Fruit fly (Drosophila melanogaster): ENCODE data around the gene CG7488.

Gene CG7488

dm6 chr3R:13017623-13018036, 22.2 kb downstream of the CG7488 start:
- TF ChIP-seq fru (GFP tag; optimal IDR thresholded peaks at IDR 0.05), result no peak
- peak; percentile 59 for TF ChIP-seq rgr (GFP tag; optimal IDR thresholded peaks at IDR 0.05)
- peak; percentile 50 for TF ChIP-seq h (GFP tag; optimal IDR thresholded peaks at IDR 0.05)
- TF ChIP-seq CG32264 (GFP tag; optimal IDR thresholded peaks at IDR 0.05), result no peak
- TF ChIP-seq Hr83 (GFP tag; optimal IDR thresholded peaks at IDR 0.05; ENCODE audit: poor library complexity, severe bottlenecking), result no peak
- no peak for TF ChIP-seq Rel (GFP tag; optimal IDR thresholded peaks at IDR 0.05)
- peak; percentile 93 for TF ChIP-seq Rel (tag; optimal IDR thresholded peaks at IDR 0.05)

- no peak for TF ChIP-seq Rel (GFP tag; optimal IDR thresholded peaks at IDR 0.05)
- TF ChIP-seq Rel (tag; optimal IDR thresholded peaks at IDR 0.05), result peak; percentile 73
- TF ChIP-seq brk (GFP tag; optimal IDR thresholded peaks at IDR 0.05), result no peak
- peak; percentile 73 for TF ChIP-seq h (GFP tag; optimal IDR thresholded peaks at IDR 0.05)
- no peak for TF ChIP-seq tai (GFP tag; optimal IDR thresholded peaks at IDR 0.05)
- no peak for TF ChIP-seq psq (GFP tag; optimal IDR thresholded peaks at IDR 0.05)
- no peak for TF ChIP-seq dmrt93B (GFP tag; optimal IDR thresholded peaks at IDR 0.05)
- no peak for TF ChIP-seq ey (GFP tag; optimal IDR thresholded peaks at IDR 0.05)
- no peak for TF ChIP-seq Hr83 (GFP tag; optimal IDR thresholded peaks at IDR 0.05; ENCODE audit: poor library complexity, severe bottlenecking)
- TF ChIP-seq CG32264 (GFP tag; optimal IDR thresholded peaks at IDR 0.05), result no peak
Observed at dm6 chr3R:13018284-13018900, 23.0 kb downstream of the CG7488 start.

- TF ChIP-seq br (GFP tag; optimal IDR thresholded peaks at IDR 0.05), result no peak
Observed at dm6 chr3R:13018995-13019394, 23.6 kb downstream of the CG7488 start.

- TF ChIP-seq sv (GFP tag; optimal IDR thresholded peaks at IDR 0.05) (peak; percentile 40), OdsH (GFP tag; optimal IDR thresholded peaks at IDR 0.05) (peak; percentile 24), HLH106 (tag; optimal IDR thresholded peaks at IDR 0.05) (no peak), dsf (GFP tag; optimal IDR thresholded peaks at IDR 0.05; ENCODE audit: borderline replicate concordance) (peak; percentile 42), Rel (GFP tag; optimal IDR thresholded peaks at IDR 0.05) (no peak), Rel (tag; optimal IDR thresholded peaks at IDR 0.05) (peak; percentile 32), Hnf4 (GFP tag; optimal IDR thresholded peaks at IDR 0.05) (peak; percentile 68), jim (GFP tag; optimal IDR thresholded peaks at IDR 0.05) (no peak), Sp1 (GFP tag; optimal IDR thresholded peaks at IDR 0.05) (no peak), CG32264 (GFP tag; optimal IDR thresholded peaks at IDR 0.05) (peak; percentile 2), sage (GFP tag; optimal IDR thresholded peaks at IDR 0.05) (peak; percentile 20), Jra (GFP tag; optimal IDR thresholded peaks at IDR 0.05) (peak; percentile 74), usp (GFP tag; optimal IDR thresholded peaks at IDR 0.05) (no peak), woc (GFP tag; optimal IDR thresholded peaks at IDR 0.05) (peak; percentile 37), Myc (optimal IDR thresholded peaks at IDR 0.05) (peak; percentile 31), Hr78 (GFP tag; optimal IDR thresholded peaks at IDR 0.05) (no peak), psq (GFP tag; optimal IDR thresholded peaks at IDR 0.05) (peak; percentile 40)
Observed at dm6 chr3R:13030257-13031173, 35.1 kb downstream of the CG7488 start, which contains the start of the genes CG46281 and CG46280. CG46281 (minus strand) TSS chr3R:13030307. CG46280 (minus strand) TSS chr3R:13030659.

- TF ChIP-seq Rel (GFP tag; optimal IDR thresholded peaks at IDR 0.05) (no peak), Rel (tag; optimal IDR thresholded peaks at IDR 0.05) (peak; percentile 11), dsf (GFP tag; optimal IDR thresholded peaks at IDR 0.05; ENCODE audit: borderline replicate concordance) (no peak)
Observed at dm6 chr3R:13032323-13032722, 36.9 kb downstream of the CG7488 start, which contains the start of gene ry. ry (plus strand) TSS chr3R:13032528.

- TF ChIP-seq dl (GFP tag; optimal IDR thresholded peaks at IDR 0.05; ENCODE audit: insufficient read depth in 1 of 2, partially characterized antibody in 2 of 2) (no peak), Hr83 (GFP tag; optimal IDR thresholded peaks at IDR 0.05; ENCODE audit: poor library complexity, severe bottlenecking) (peak; percentile 39), CG32264 (GFP tag; optimal IDR thresholded peaks at IDR 0.05) (no peak), CG9705 (GFP tag; optimal IDR thresholded peaks at IDR 0.05) (no peak), foxo (GFP tag; optimal IDR thresholded peaks at IDR 0.05) (peak in 1 of 2 experiments; percentile 16), br (GFP tag; optimal IDR thresholded peaks at IDR 0.05) (peak; percentile 15)
Observed at dm6 chr3R:13032975-13033445, 37.6 kb downstream of the CG7488 start.

Measured in whole organism, wandering third instar larva.